Fruit fly (Drosophila melanogaster): ENCODE measurements around the gene CG17544.

CG17544 gene

dm6 chr2L:19341074-19341806, 57.1 kb downstream of the CG17544 start:
- no peak for TF ChIP-seq CG17801 (GFP tag; optimal IDR thresholded peaks at IDR 0.05; ENCODE audit: partially characterized antibody)
